Fruit fly (Drosophila melanogaster) S2 (cell line): ENCODE measurements around the gene CG5646.

Experiments
- CG8478 ChIP-seq: fragments of >200 bp; optimal IDR thresholded peaks from 2 replicates; lab custom pipeline; 2018
- CTCF ChIP-seq, 2 experiments: fragments of >200 bp; optimal IDR thresholded peaks; 2 replicates each; lab custom pipeline; 2018

- TF ChIP-seq CG8478 (lab: Kevin White, UChicago) (no peak), CTCF (optimal IDR thresholded peaks at IDR 0.05; lab: Kevin White, UChicago) (no peak)
These were observed 20.9 kb upstream of the CG5646 start, which contains the start of gene wdb for dm6 chr3R:27581890-27582487.
